Fruit fly (Drosophila melanogaster) ovary, adult (tissue): ENCODE measurements around the gene GATAd.
A peak's percentile ranks its signal among the peaks of the same experiment; 100 is the strongest.

Source experiments
- CG17801 ChIP-seq: fragments of 200-800 bp; optimal IDR thresholded peaks from 2 replicates; lab custom pipeline; 2019; ENCODE audit warnings: missing biosample characterization, mild to moderate bottlenecking, missing genetic modification characterization, moderate library complexity; ENCODE audit not compliant: partially characterized antibody

Gene GATAd

DNA sequence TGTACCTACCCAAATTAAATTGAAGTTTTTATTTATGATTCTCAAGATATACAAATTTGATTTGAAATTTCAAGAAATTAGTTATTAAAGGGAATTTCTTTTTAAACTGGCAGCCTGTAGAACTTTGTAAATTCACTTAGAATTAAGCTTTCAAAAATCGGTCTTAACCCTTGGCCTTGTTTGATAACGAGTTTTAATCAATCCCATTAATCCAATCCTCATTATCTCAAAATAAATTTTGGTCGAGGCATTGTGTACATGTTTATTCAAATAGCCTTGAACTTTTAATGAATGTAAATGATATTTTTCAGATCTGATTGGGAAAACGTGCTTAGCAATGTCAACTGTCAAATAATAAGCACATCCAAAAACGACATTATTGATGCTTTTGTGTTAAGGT, 6.3 kb downstream of the GATAd start:
- no peak for TF ChIP-seq CG17801

DNA sequence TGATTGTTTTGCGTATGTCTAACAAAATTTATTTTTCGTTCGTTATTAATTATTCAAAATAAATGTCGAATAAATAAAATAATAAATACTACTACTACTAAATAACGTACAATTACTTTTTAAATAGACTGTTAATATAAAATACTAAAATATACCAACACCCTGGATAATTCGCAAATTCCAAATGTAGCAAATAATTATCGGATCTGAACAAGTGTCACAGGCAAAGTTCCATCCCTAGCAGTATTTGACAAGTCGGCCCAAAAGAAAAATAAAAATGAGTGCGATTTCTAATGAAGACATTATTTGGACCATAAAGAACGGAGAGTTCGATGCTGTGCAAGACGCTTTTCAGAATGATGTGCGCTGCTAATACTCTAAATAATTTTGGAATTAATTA, 7.9 kb downstream of the GATAd start, which contains the start of gene CG31715:
CG31715 (plus strand) TSS at position 212 of the 400 bp plus-strand sequence.
- peak; percentile 33 for TF ChIP-seq CG17801

- peak; percentile 33 for TF ChIP-seq CG17801
Measured at dm6 chr2L:10342471-10342870, 8.9 kb downstream of the GATAd start, which contains the start of gene Sps2. Sps2 (plus strand) TSS chr2L:10342594.

- no peak for TF ChIP-seq CG17801
Measured at dm6 chr2L:10344029-10344606, 10.6 kb downstream of the GATAd start, which contains the start of gene Frmd5. Frmd5 (plus strand) TSS chr2L:10344442.

DNA sequence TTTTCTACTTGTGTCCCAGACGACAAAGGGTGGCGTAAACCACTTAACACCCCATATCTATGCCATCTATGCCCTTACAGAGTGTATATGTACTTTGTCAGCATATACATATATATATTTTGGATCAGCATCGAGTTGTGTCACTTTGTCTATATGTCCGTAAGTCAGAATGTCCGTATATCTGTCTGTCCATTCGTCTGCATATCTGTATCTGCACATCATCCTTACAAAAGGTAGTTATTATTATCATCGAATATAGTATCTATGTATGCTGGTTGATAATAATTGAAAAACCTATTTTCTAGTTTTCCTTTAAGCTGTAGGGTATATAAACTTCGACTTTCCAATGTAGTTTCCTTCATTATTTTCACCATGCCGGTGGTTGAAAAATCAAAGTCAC, 17.6 kb downstream of the GATAd start:
- no peak for TF ChIP-seq CG17801

- no peak for TF ChIP-seq CG17801
Measured at dm6 chr2L:10353871-10354270, 20.3 kb downstream of the GATAd start, which contains the start of gene CG34367. CG34367 (minus strand) TSS chr2L:10353905.

DNA sequence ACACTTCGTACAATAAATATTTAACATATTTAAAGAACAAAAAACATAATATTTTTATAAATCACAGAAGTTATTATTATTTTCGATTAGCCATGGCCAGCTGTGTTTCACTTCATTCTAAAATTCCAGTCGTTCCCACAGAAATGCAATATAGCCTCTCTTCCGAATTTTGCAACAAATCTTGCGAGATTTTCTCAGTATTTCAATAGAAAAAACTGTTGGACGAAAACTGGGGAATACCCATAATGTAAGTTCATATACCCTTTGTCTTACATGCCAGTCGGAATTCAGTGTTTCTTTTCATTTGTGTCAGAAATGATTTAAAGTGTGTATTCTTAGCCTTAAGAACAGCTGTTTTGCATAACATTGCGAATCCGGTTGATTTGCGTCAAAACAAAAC, 23.0 kb downstream of the GATAd start, which contains the start of the genes CtsL4 and ClpP:
CtsL4 (minus strand) TSS at position 90 of the 400 bp plus-strand sequence.
ClpP (plus strand) TSS at position 288 of the 400 bp plus-strand sequence.
- TF ChIP-seq CG17801 = no peak

- no peak for TF ChIP-seq CG17801
Measured at dm6 chr2L:10362408-10363067, 29.0 kb downstream of the GATAd start, which contains the start of the genes Cand1 and pim. Cand1 (minus strand) TSS chr2L:10362707. pim (plus strand) TSS chr2L:10362989.

dm6 chr2L:10364229-10364628, 30.7 kb downstream of the GATAd start, which contains the start of gene lft:
lft (plus strand) TSS chr2L:10364471.
- no peak for TF ChIP-seq CG17801

DNA sequence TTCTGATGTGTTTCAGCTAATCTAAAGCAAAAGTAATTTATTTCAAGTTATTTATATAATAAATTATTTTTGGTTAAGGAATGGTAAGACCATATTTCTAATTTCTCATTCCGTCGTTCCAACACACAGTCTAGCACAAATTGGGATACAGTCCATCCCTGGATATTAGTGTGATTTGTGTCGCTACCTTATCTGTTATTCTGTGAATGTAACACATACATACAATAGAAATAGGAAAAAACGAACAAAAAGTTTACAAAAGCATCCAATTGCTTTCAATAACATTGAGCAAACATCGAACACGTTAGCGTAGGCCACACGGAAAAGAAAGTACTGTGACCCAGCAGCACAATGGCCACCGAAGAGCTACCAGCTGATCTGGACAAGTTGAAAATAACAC, 33.0 kb downstream of the GATAd start, which contains the start of gene CG5056:
CG5056 (plus strand) TSS at position 168 of the 400 bp plus-strand sequence.
- peak; percentile 67 for TF ChIP-seq CG17801

DNA sequence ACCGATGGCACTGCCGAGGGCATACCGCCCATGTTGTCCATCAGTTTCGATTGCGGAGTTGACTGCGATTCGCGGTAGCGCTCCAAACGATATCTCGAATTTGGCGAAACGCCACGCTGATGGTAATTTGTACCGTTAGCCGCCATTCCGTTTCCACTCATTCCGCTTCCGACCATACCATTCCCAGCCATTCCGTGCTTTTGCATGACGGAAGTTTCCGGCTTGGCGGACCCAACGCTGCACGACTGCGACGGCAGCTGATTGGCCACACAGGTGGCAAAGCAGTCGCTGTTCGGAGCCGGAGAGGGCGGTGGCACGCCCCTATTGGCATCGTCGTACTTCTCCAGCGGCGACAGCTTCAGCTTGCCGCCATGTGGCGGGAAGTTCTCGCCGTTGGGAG, 38.8 kb downstream of the GATAd start:
- TF ChIP-seq CG17801 = no peak

dm6 chr2L:10373605-10374269, 40.2 kb downstream of the GATAd start, which contains the start of gene rho-5:
rho-5 (minus strand) TSS chr2L:10373900.
- no peak for TF ChIP-seq CG17801

- TF ChIP-seq CG17801 = peak; percentile 59
Measured at dm6 chr2L:10375464-10376236, 42.1 kb downstream of the GATAd start, which contains the start of the genes CG33303 and dpr19. CG33303 (minus strand) TSS chr2L:10375757. dpr19 (plus strand) TSS chr2L:10376168.

DNA sequence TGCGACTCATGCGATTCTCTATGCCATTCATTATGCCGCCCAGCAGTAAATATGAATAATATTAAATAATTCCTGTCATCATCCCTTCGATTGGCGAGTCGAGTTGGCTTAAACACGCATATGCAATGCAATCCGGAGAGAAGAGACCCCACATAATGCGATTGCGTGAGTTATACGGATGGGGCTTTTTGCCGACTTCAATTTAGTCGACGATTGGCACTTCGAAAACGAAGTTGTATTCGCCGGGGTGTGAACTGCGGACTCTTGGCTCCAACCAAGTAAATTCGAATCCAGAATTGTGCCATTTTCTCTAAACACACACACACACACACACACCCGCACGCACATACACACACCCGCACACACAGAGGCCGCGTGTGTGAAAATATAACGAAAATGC, 42.7 kb downstream of the GATAd start:
- TF ChIP-seq CG17801 = no peak

- no peak for TF ChIP-seq CG17801
Measured at dm6 chr2L:10378631-10379030, 45.1 kb downstream of the GATAd start.

dm6 chr2L:10379865-10380264, 46.3 kb downstream of the GATAd start, which contains the start of gene gny:
gny (plus strand) TSS chr2L:10380103.
- TF ChIP-seq CG17801 = no peak
